Fruit fly (Drosophila melanogaster): ENCODE data around the gene mRRF2.
A peak's percentile ranks its signal among the peaks of the same experiment; 100 is the strongest.

The mRRF2 gene

dm6 chr3R:22568508-22568907 lies 45.0 kb upstream of the mRRF2 start:
- TF ChIP-seq fkh (GFP tag; optimal IDR thresholded peaks at IDR 0.05): peak; percentile 27
- TF ChIP-seq Hr38 (GFP tag; optimal IDR thresholded peaks at IDR 0.05): no peak

- TF ChIP-seq cyc (GFP tag; optimal IDR thresholded peaks at IDR 0.05) (no peak), CG16779 (tag; optimal IDR thresholded peaks at IDR 0.05) (no peak), Eip75B (GFP tag; optimal IDR thresholded peaks at IDR 0.05) (no peak), fkh (GFP tag; optimal IDR thresholded peaks at IDR 0.05) (no peak), CG11762 (GFP tag; optimal IDR thresholded peaks at IDR 0.05; ENCODE audit: insufficient read depth) (no peak), CG7368 (GFP tag; optimal IDR thresholded peaks at IDR 0.05) (no peak), svp (GFP tag) (no peak), CG34406 (GFP tag; optimal IDR thresholded peaks at IDR 0.05) (no peak), Blimp-1 (GFP tag; optimal IDR thresholded peaks at IDR 0.05) (no peak), dac (GFP tag; optimal IDR thresholded peaks at IDR 0.05) (no peak), CG6163 (GFP tag; IDR thresholded peaks at IDR 0.05) (no peak), CG15336 (GFP tag; IDR thresholded peaks at IDR 0.05) (no peak)
Measured at dm6 chr3R:22569888-22570287, 43.6 kb upstream of the mRRF2 start, which contains the start of gene CG33110. Gene CG33110, plus strand, starts transcription at chr3R:22570188.

- peak; percentile 72 for TF ChIP-seq fkh (GFP tag; optimal IDR thresholded peaks at IDR 0.05)
- no peak for TF ChIP-seq net (GFP tag; optimal IDR thresholded peaks at IDR 0.05)
Measured at dm6 chr3R:22573590-22573989, 39.9 kb upstream of the mRRF2 start.

- no peak for TF ChIP-seq CG10669 (GFP tag; optimal IDR thresholded peaks at IDR 0.05)
- no peak for TF ChIP-seq lz (GFP tag; optimal IDR thresholded peaks at IDR 0.05)
- peak; percentile 82 for TF ChIP-seq eg (GFP tag; IDR thresholded peaks at IDR 0.05)
- TF ChIP-seq CG11762 (GFP tag; optimal IDR thresholded peaks at IDR 0.05; ENCODE audit: insufficient read depth): no peak
- no peak for TF ChIP-seq Sox15 (GFP tag; optimal IDR thresholded peaks at IDR 0.05)
- no peak for TF ChIP-seq dac (GFP tag; optimal IDR thresholded peaks at IDR 0.05)
- peak; percentile 21 for TF ChIP-seq Hr4 (GFP tag; optimal IDR thresholded peaks at IDR 0.05)
- TF ChIP-seq Eip78C (GFP tag): peak; percentile 70
- no peak for TF ChIP-seq achi (GFP tag; optimal IDR thresholded peaks at IDR 0.05)
- no peak for TF ChIP-seq CG34406 (GFP tag; optimal IDR thresholded peaks at IDR 0.05)
- peak; percentile 26 for TF ChIP-seq CG3919 (GFP tag; optimal IDR thresholded peaks at IDR 0.05)
- TF ChIP-seq CG8319 (GFP tag; optimal IDR thresholded peaks at IDR 0.05): no peak
- no peak for TF ChIP-seq net (GFP tag; optimal IDR thresholded peaks at IDR 0.05)
- no peak for TF ChIP-seq CG31627 (GFP tag; optimal IDR thresholded peaks at IDR 0.05)
- peak; percentile 69 for TF ChIP-seq CG6163 (GFP tag; IDR thresholded peaks at IDR 0.05)
- TF ChIP-seq salr (GFP tag; optimal IDR thresholded peaks at IDR 0.05): no peak
- peak; percentile 54 for TF ChIP-seq Gug (GFP tag; IDR thresholded peaks at IDR 0.05)
- no peak for TF ChIP-seq Met (GFP tag; optimal IDR thresholded peaks at IDR 0.05)
- TF ChIP-seq CG4318 (GFP tag; optimal IDR thresholded peaks at IDR 0.05): no peak
- TF ChIP-seq fd85E (GFP tag; optimal IDR thresholded peaks at IDR 0.05): no peak
- TF ChIP-seq Eip93F (GFP tag; optimal IDR thresholded peaks at IDR 0.05): no peak
- no peak for TF ChIP-seq topi (GFP tag; optimal IDR thresholded peaks at IDR 0.05)
- TF ChIP-seq Hr38 (GFP tag; optimal IDR thresholded peaks at IDR 0.05): no peak
- TF ChIP-seq CG16779 (tag; optimal IDR thresholded peaks at IDR 0.05): no peak
- TF ChIP-seq CG7368 (GFP tag; optimal IDR thresholded peaks at IDR 0.05): no peak
- TF ChIP-seq CG10631 (GFP tag; optimal IDR thresholded peaks at IDR 0.05): no peak
- peak; percentile 18; the same call in 1 of the 2 replicates for TF ChIP-seq CG15336 (GFP tag; IDR thresholded peaks at IDR 0.05)
- no peak for TF ChIP-seq vri (GFP tag; optimal IDR thresholded peaks at IDR 0.05)
- TF ChIP-seq cyc (GFP tag; optimal IDR thresholded peaks at IDR 0.05): no peak
- no peak for TF ChIP-seq CG8632 (GFP tag; optimal IDR thresholded peaks at IDR 0.05)
- TF ChIP-seq fd59A (GFP tag; optimal IDR thresholded peaks at IDR 0.05): no peak
- TF ChIP-seq Eip75B (GFP tag; optimal IDR thresholded peaks at IDR 0.05): no peak
- TF ChIP-seq spab (GFP tag; optimal IDR thresholded peaks at IDR 0.05): no peak
- TF ChIP-seq CG8119 (GFP tag; IDR thresholded peaks at IDR 0.05): no peak
- no peak for TF ChIP-seq Blimp-1 (GFP tag; optimal IDR thresholded peaks at IDR 0.05)
- TF ChIP-seq pdm3 (GFP tag; optimal IDR thresholded peaks at IDR 0.05): no peak
- no peak for TF ChIP-seq CG6792 (GFP tag; optimal IDR thresholded peaks at IDR 0.05)
- peak; percentile 44 for TF ChIP-seq CG6276 (GFP tag; optimal IDR thresholded peaks at IDR 0.05)
- no peak for TF ChIP-seq ss (GFP tag; optimal IDR thresholded peaks at IDR 0.05)
- TF ChIP-seq Sox102F (GFP tag; optimal IDR thresholded peaks at IDR 0.05): no peak
- TF ChIP-seq Lpt (GFP tag; optimal IDR thresholded peaks at IDR 0.05): peak; percentile 32
- TF ChIP-seq Ets96B (tag; optimal IDR thresholded peaks at IDR 0.05): no peak
Measured at dm6 chr3R:22576096-22576697, 37.3 kb upstream of the mRRF2 start.
